Worm (Caenorhabditis elegans) whole organism, early embryonic: ENCODE measurements around the gene srj-4.

Experiments used
- B0310.2 ChIP-seq: sonication (generic microtip); optimal IDR thresholded peaks from 2 replicates; lab custom pipeline; 2016; ENCODE audit warnings: mild to moderate bottlenecking, missing genetic modification characterization, missing compliant biosample characterization
- F13C5.2 ChIP-seq: sonication (generic microtip); optimal IDR thresholded peaks from 2 replicates; lab custom pipeline; 2017; ENCODE audit warnings: mild to moderate bottlenecking, missing genetic modification characterization, inconsistent platforms, missing compliant biosample characterization
- ama-1 ChIP-seq: fragments of 150-350 bp; optimal IDR thresholded peaks from 2 replicates; lab custom pipeline; 2014
- hmg-4 ChIP-seq: fragments of 200-800 bp; sonication (Bioruptor generic); optimal IDR thresholded peaks from 2 replicates; lab custom pipeline; 2018; ENCODE audit warnings: mild to moderate bottlenecking, missing genetic modification characterization, missing compliant biosample characterization

DNA sequence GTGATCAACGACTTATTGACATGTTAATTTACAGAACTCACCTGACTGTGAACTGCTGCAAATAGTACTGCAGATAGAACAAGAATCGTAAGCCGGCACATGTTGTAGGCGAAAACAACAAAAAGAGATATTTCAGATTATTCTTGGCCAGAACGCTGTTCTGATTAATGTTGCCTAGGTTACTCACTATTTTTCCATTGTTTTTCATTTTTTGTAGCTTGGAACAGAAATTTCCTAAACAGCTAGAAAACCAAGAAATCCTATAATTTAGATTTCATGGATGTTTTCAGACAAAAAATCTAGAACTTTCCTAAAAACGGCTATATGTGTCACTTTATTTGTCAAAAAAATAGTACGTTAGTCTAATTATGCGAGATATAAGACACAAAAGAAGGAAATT lies 8.5 kb upstream of the srj-4 start, which contains the start of gene C27A7.9:
- TF ChIP-seq hmg-4 (GFP tag; lab: Kevin White, UChicago) (no peak), ama-1 (lab: Kevin White, UChicago) (no peak), F13C5.2 (no peak), B0310.2 (tag; lab: Kevin White, UChicago) (no peak)
